Fruit fly (Drosophila melanogaster) whole organism, prepupa: Measurements from ENCODE around the gene CG5645.

ENCODE experiments used
- Blimp-1 ChIP-seq: fragments of 200-800 bp; sonication (Bioruptor generic); optimal IDR thresholded peaks from 3 replicates; lab custom pipeline; 2017; ENCODE audit warnings: missing biosample characterization, missing genetic modification characterization, mild to moderate bottlenecking, moderate library complexity, missing genetic modification reagents
- CG10631 ChIP-seq: fragments of 200-800 bp; sonication (Bioruptor generic); optimal IDR thresholded peaks from 2 replicates; lab custom pipeline; 2016; ENCODE audit warnings: missing biosample characterization, missing genetic modification characterization
- CG11294 ChIP-seq: fragments of 200-800 bp; sonication (Bioruptor generic); IDR thresholded peaks from 2 replicates; pipeline ENCODE4 v1.3.6; 2022; ENCODE audit warnings: missing biosample characterization, missing genetic modification characterization
- CG11762 ChIP-seq: fragments of 200-800 bp; sonication (Bioruptor generic); optimal IDR thresholded peaks from 3 replicates; lab custom pipeline; 2016; ENCODE audit warnings: missing biosample characterization, missing genetic modification characterization; ENCODE audit not compliant: insufficient read depth
- CG11902 ChIP-seq: fragments of 200-800 bp; sonication (Bioruptor generic); optimal IDR thresholded peaks from 3 replicates; lab custom pipeline; 2016; ENCODE audit warnings: missing biosample characterization, missing genetic modification characterization
- CG15336 ChIP-seq: fragments of 200-800 bp; sonication (Bioruptor generic); IDR thresholded peaks from 2 replicates; pipeline ENCODE4 v1.3.6; 2022; ENCODE audit warnings: missing biosample characterization, missing genetic modification characterization
- CG1621 ChIP-seq: fragments of 200-800 bp; sonication (Bioruptor generic); optimal IDR thresholded peaks from 3 replicates; lab custom pipeline; 2018; ENCODE audit warnings: missing biosample characterization, mild to moderate bottlenecking, missing genetic modification characterization
- CG16779 ChIP-seq: fragments of 200-800 bp; sonication (Bioruptor generic); optimal IDR thresholded peaks from 3 replicates; lab custom pipeline; 2017; ENCODE audit warnings: missing biosample characterization, mild to moderate bottlenecking, missing genetic modification characterization
- CG3032 ChIP-seq: fragments of 200-800 bp; optimal IDR thresholded peaks from 2 replicates; lab custom pipeline; 2019; ENCODE audit warnings: missing biosample characterization, mild to moderate bottlenecking, missing genetic modification characterization, moderate library complexity
- CG31627 ChIP-seq: fragments of 200-800 bp; sonication (Bioruptor generic); optimal IDR thresholded peaks from 3 replicates; lab custom pipeline; 2016; ENCODE audit warnings: missing biosample characterization, missing genetic modification characterization
- CG32006 ChIP-seq: fragments of 200-800 bp; sonication (Bioruptor generic); optimal IDR thresholded peaks from 3 replicates; lab custom pipeline; 2017; ENCODE audit warnings: missing biosample characterization, mild to moderate bottlenecking, missing genetic modification characterization
- CG3919 ChIP-seq: fragments of 200-800 bp; sonication (Bioruptor generic); optimal IDR thresholded peaks from 3 replicates; lab custom pipeline; 2016; ENCODE audit warnings: missing biosample characterization, missing genetic modification characterization
- CG6163 ChIP-seq: fragments of 200-800 bp; sonication (Bioruptor generic); IDR thresholded peaks from 3 replicates; pipeline ENCODE4 v1.3.6; 2022; ENCODE audit warnings: missing biosample characterization, missing genetic modification characterization
- CG6276 ChIP-seq: fragments of 200-800 bp; sonication (Bioruptor generic); optimal IDR thresholded peaks from 2 replicates; lab custom pipeline; 2017; ENCODE audit warnings: missing biosample characterization, mild to moderate bottlenecking, missing genetic modification characterization
- CG6808 ChIP-seq: fragments of 200-800 bp; sonication (Bioruptor generic); optimal IDR thresholded peaks from 3 replicates; lab custom pipeline; 2017; ENCODE audit warnings: missing biosample characterization, missing genetic modification characterization, mild to moderate bottlenecking, moderate library complexity, missing genetic modification reagents
- CG8119 ChIP-seq: fragments of 200-800 bp; sonication (Bioruptor generic); IDR thresholded peaks from 3 replicates; pipeline ENCODE4 v1.3.6; 2022; ENCODE audit warnings: missing biosample characterization, missing genetic modification characterization
- CG8319 ChIP-seq: fragments of 200-800 bp; sonication (Bioruptor generic); optimal IDR thresholded peaks from 3 replicates; lab custom pipeline; 2016; ENCODE audit warnings: missing biosample characterization, missing genetic modification characterization
- CG8632 ChIP-seq: fragments of 200-800 bp; sonication (Bioruptor generic); optimal IDR thresholded peaks from 3 replicates; lab custom pipeline; 2016; ENCODE audit warnings: missing biosample characterization, missing genetic modification characterization
- CG9139 ChIP-seq: fragments of 200-800 bp; sonication (Bioruptor generic); optimal IDR thresholded peaks from 3 replicates; lab custom pipeline; 2017; ENCODE audit warnings: missing biosample characterization, mild to moderate bottlenecking, missing genetic modification characterization
- Eip78C ChIP-seq: fragments of 200-800 bp; sonication (Bioruptor generic); peaks from one replicate; lab custom pipeline; 2016; ENCODE audit warnings: missing biosample characterization, missing genetic modification characterization
- Eip93F ChIP-seq: fragments of 200-800 bp; sonication (Bioruptor generic); optimal IDR thresholded peaks from 2 replicates; lab custom pipeline; 2016; ENCODE audit warnings: missing biosample characterization, mild to moderate bottlenecking, missing genetic modification characterization
- Ets96B ChIP-seq: fragments of 200-800 bp; optimal IDR thresholded peaks from 2 replicates; lab custom pipeline; 2019; ENCODE audit warnings: missing biosample characterization, mild to moderate bottlenecking, missing genetic modification characterization, moderate library complexity
- Gug ChIP-seq: fragments of 200-800 bp; sonication (Bioruptor generic); IDR thresholded peaks from 2 replicates; pipeline ENCODE4 v1.3.6; 2022; ENCODE audit warnings: missing biosample characterization, missing genetic modification characterization
- Hr39 ChIP-seq: fragments of 200-800 bp; sonication (Bioruptor generic); optimal IDR thresholded peaks from 2 replicates; lab custom pipeline; 2016; ENCODE audit warnings: missing biosample characterization, missing genetic modification characterization
- Hr4 ChIP-seq: fragments of 200-800 bp; sonication (Bioruptor generic); optimal IDR thresholded peaks from 3 replicates; lab custom pipeline; 2016; ENCODE audit warnings: missing biosample characterization, missing genetic modification characterization
- Lpt ChIP-seq: fragments of 200-800 bp; sonication (Bioruptor generic); optimal IDR thresholded peaks from 3 replicates; lab custom pipeline; 2016; ENCODE audit warnings: missing biosample characterization, missing genetic modification characterization
- Met ChIP-seq: fragments of 200-800 bp; sonication (Bioruptor generic); optimal IDR thresholded peaks from 3 replicates; lab custom pipeline; 2016; ENCODE audit warnings: missing biosample characterization, missing genetic modification characterization
- OdsH ChIP-seq: fragments of 200-800 bp; sonication (Bioruptor generic); optimal IDR thresholded peaks from 3 replicates; lab custom pipeline; 2016; ENCODE audit warnings: missing biosample characterization, missing genetic modification characterization
- achi ChIP-seq: fragments of 200-800 bp; sonication (Bioruptor generic); optimal IDR thresholded peaks from 3 replicates; lab custom pipeline; 2016; ENCODE audit warnings: missing biosample characterization, missing genetic modification characterization
- dac ChIP-seq: fragments of 200-800 bp; sonication (Bioruptor generic); optimal IDR thresholded peaks from 2 replicates; lab custom pipeline; 2017; ENCODE audit warnings: missing biosample characterization, mild to moderate bottlenecking, missing genetic modification characterization
- dsx ChIP-seq: fragments of 200-800 bp; optimal IDR thresholded peaks from 3 replicates; lab custom pipeline; 2019; ENCODE audit warnings: missing biosample characterization, mild to moderate bottlenecking, missing genetic modification characterization, moderate library complexity; ENCODE audit not compliant: poor library complexity, severe bottlenecking
- eg ChIP-seq: fragments of 200-800 bp; sonication (Bioruptor generic); IDR thresholded peaks from 3 replicates; pipeline ENCODE4 v1.3.6; 2022; ENCODE audit warnings: missing biosample characterization, missing genetic modification characterization
- esn ChIP-seq: fragments of 200-800 bp; sonication (Bioruptor generic); optimal IDR thresholded peaks from 2 replicates; lab custom pipeline; 2016; ENCODE audit warnings: missing biosample characterization, mild to moderate bottlenecking, missing genetic modification characterization, moderate library complexity
- lz ChIP-seq: fragments of 200-800 bp; sonication (Bioruptor generic); optimal IDR thresholded peaks from 3 replicates; lab custom pipeline; 2016; ENCODE audit warnings: missing biosample characterization, missing genetic modification characterization
- net ChIP-seq: fragments of 200-800 bp; sonication (Bioruptor generic); optimal IDR thresholded peaks from 3 replicates; lab custom pipeline; 2016; ENCODE audit warnings: missing biosample characterization, missing genetic modification characterization
- spab ChIP-seq: fragments of 200-800 bp; sonication (Bioruptor generic); optimal IDR thresholded peaks from 2 replicates; lab custom pipeline; 2017; ENCODE audit warnings: missing biosample characterization, mild to moderate bottlenecking, missing genetic modification characterization, missing genetic modification reagents
- ss ChIP-seq, 2 experiments: fragments of 200-800 bp; sonication (Bioruptor generic); optimal IDR thresholded peaks; 2 replicates in 1 of 2; 3 replicates in 1 of 2; lab custom pipeline; 2017 to 2018; ENCODE audit warnings: mild to moderate bottlenecking in 2 of 2, missing biosample characterization in 2 of 2, missing genetic modification characterization in 2 of 2, moderate library complexity in 1 of 2
- svp ChIP-seq: fragments of 200-800 bp; sonication (Bioruptor generic); peaks from one replicate; lab custom pipeline; 2016; ENCODE audit warnings: missing biosample characterization, missing genetic modification characterization
- topi ChIP-seq: fragments of 200-800 bp; sonication (Bioruptor generic); optimal IDR thresholded peaks from 3 replicates; lab custom pipeline; 2016; ENCODE audit warnings: missing biosample characterization, missing genetic modification characterization
- vri ChIP-seq: fragments of 200-800 bp; sonication (Bioruptor generic); optimal IDR thresholded peaks from 3 replicates; lab custom pipeline; 2016; ENCODE audit warnings: missing biosample characterization, mild to moderate bottlenecking, missing genetic modification characterization

CG5645 gene

dm6 chr3L:12163693-12164092 lies 27.2 kb upstream of the CG5645 start, which contains the start of gene CG9760:
Gene CG9760, minus strand, starts transcription at chr3L:12163735.
- TF ChIP-seq esn (GFP tag; lab: Kevin White, UChicago) (no peak), CG8119 (GFP tag; lab: Robert Waterston, UW) (no peak), ss (GFP tag; optimal IDR thresholded peaks at IDR 0.05; lab: Kevin White, UChicago) (no peak), CG6276 (GFP tag; lab: Kevin White, UChicago) (peak; percentile 12), topi (GFP tag; lab: Kevin White, UChicago) (no peak), Lpt (no peak), CG6808 (GFP tag; lab: Kevin White, UChicago) (no peak), OdsH (GFP tag; lab: Kevin White, UChicago) (peak; percentile 7), Hr4 (GFP tag; lab: Kevin White, UChicago) (no peak), Eip93F (GFP tag; lab: Kevin White, UChicago) (no peak), net (GFP tag; lab: Kevin White, UChicago) (peak; percentile 28), Ets96B (tag; lab: Kevin White, UChicago) (no peak), lz (GFP tag; lab: Kevin White, UChicago) (no peak), CG16779 (tag; lab: Kevin White, UChicago) (no peak), CG6163 (GFP tag; lab: Robert Waterston, UW) (peak; percentile 49; the same call in 1 of the 3 replicates), svp (GFP tag; lab: Kevin White, UChicago) (peak; percentile 6), Hr39 (no peak), CG3919 (GFP tag; lab: Kevin White, UChicago) (no peak), Gug (GFP tag; lab: Robert Waterston, UW) (no peak), CG10631 (GFP tag; lab: Kevin White, UChicago) (no peak), CG11902 (GFP tag; lab: Kevin White, UChicago) (no peak), CG11762 (GFP tag; lab: Kevin White, UChicago) (no peak), CG32006 (GFP tag; lab: Kevin White, UChicago) (peak; percentile 14), CG11294 (GFP tag; lab: Robert Waterston, UW) (0 out of 2 replicates have a peak, but pooled peaks have one; percentile 13), CG15336 (no peak), eg (GFP tag; lab: Robert Waterston, UW) (peak; percentile 74), dac (GFP tag; lab: Kevin White, UChicago) (no peak), Met (no peak), CG3032 (tag; lab: Kevin White, UChicago) (no peak), CG1621 (tag; lab: Kevin White, UChicago) (no peak)

DNA sequence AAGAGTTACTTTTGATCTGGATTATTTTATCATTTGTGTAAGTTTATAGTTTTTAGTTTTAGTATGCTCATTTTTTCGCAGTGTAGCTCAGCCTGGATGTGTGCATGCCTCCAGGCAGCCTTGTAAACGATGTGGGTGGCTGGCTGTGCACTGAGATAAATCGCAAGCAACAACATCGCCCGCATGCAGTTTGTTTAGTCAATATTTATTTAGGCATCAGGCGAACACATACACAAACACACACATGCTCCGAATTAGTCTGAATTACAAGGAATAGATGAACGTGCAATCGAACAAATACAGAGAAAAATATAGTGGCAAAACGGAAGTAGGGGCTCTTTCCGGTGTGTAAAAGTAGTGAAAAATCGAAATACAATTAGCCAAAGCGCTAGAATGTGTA lies 26.6 kb upstream of the CG5645 start:
- TF ChIP-seq Blimp-1 (GFP tag; lab: Kevin White, UChicago): no peak
- no peak for TF ChIP-seq CG9139
- no peak for TF ChIP-seq spab (GFP tag; lab: Kevin White, UChicago)
- no peak for TF ChIP-seq dsx
- no peak for TF ChIP-seq CG1621 (tag; lab: Kevin White, UChicago)
- no peak for TF ChIP-seq CG8632 (GFP tag; lab: Kevin White, UChicago)
- no peak for TF ChIP-seq vri
- TF ChIP-seq dac (GFP tag; lab: Kevin White, UChicago): no peak
- TF ChIP-seq CG31627 (GFP tag; lab: Kevin White, UChicago): no peak
- no peak for TF ChIP-seq Hr4 (GFP tag; lab: Kevin White, UChicago)
- TF ChIP-seq lz (GFP tag; lab: Kevin White, UChicago): no peak
- no peak for TF ChIP-seq Lpt
- TF ChIP-seq CG11762 (GFP tag; lab: Kevin White, UChicago): no peak
- TF ChIP-seq CG8319 (GFP tag; lab: Kevin White, UChicago): no peak
- TF ChIP-seq esn (GFP tag; lab: Kevin White, UChicago): no peak
- no peak for TF ChIP-seq Eip78C (GFP tag; lab: Kevin White, UChicago)
- TF ChIP-seq Met: no peak
- no peak for TF ChIP-seq achi (GFP tag; lab: Kevin White, UChicago)
- no peak for TF ChIP-seq eg (GFP tag; lab: Robert Waterston, UW)
- no peak for TF ChIP-seq topi (GFP tag; lab: Kevin White, UChicago)
- TF ChIP-seq, all 60 proteins: peak for 0
